Fruit fly (Drosophila melanogaster): Measurements from ENCODE around the gene Pi4KIIIalpha.
A peak's percentile ranks its signal among the peaks of the same experiment; 100 is the strongest.

Pi4KIIIalpha gene

dm6 chrX:2590607-2591006, 34.0 kb upstream of the Pi4KIIIalpha start (continued):
- TF ChIP-seq gt (GFP tag; IDR thresholded peaks at IDR 0.05) (no peak), CG14965 (GFP tag; optimal IDR thresholded peaks at IDR 0.05; ENCODE audit: borderline replicate concordance) (no peak), CoRest (tag; optimal IDR thresholded peaks at IDR 0.05) (no peak), dm (GFP tag; optimal IDR thresholded peaks at IDR 0.05) (no peak), zf30C (GFP tag; optimal IDR thresholded peaks at IDR 0.05) (no peak), Hey (tag; optimal IDR thresholded peaks at IDR 0.05) (peak; percentile 85), CG10543 (GFP tag; optimal IDR thresholded peaks at IDR 0.05) (peak; percentile 57), gce (GFP tag; IDR thresholded peaks at IDR 0.05) (no peak), kni (GFP tag; optimal IDR thresholded peaks at IDR 0.05) (no peak), mirr (GFP tag; optimal IDR thresholded peaks at IDR 0.05) (peak; percentile 39), CG10431 (GFP tag; optimal IDR thresholded peaks at IDR 0.05) (no peak), CG15479 (GFP tag; optimal IDR thresholded peaks at IDR 0.05) (peak; percentile 74), cg (GFP tag; optimal IDR thresholded peaks at IDR 0.05) (peak; percentile 4), CG13296 (GFP tag; optimal IDR thresholded peaks at IDR 0.05) (no peak), CG1602 (GFP tag; optimal IDR thresholded peaks at IDR 0.05) (no peak), sug (tag; optimal IDR thresholded peaks at IDR 0.05) (peak; percentile 78), chif (GFP tag; optimal IDR thresholded peaks at IDR 0.05) (no peak), CG18476 (GFP tag; optimal IDR thresholded peaks at IDR 0.05) (no peak), CG10147 (GFP tag; optimal IDR thresholded peaks at IDR 0.05) (no peak), CG10366 (GFP tag; IDR thresholded peaks at IDR 0.05) (no peak), CG3407 (GFP tag; optimal IDR thresholded peaks at IDR 0.05) (no peak), CG2202 (tag; optimal IDR thresholded peaks at IDR 0.05) (no peak), CG12744 (GFP tag; optimal IDR thresholded peaks at IDR 0.05) (no peak), Gug (GFP tag; IDR thresholded peaks at IDR 0.05) (no peak), CG5953 (GFP tag; IDR thresholded peaks at IDR 0.05) (no peak), CG13624 (GFP tag; optimal IDR thresholded peaks at IDR 0.05) (no peak), wdn (GFP tag; IDR thresholded peaks at IDR 0.05) (no peak), CG11696 (GFP tag; IDR thresholded peaks at IDR 0.05) (no peak), exex (tag; optimal IDR thresholded peaks at IDR 0.05) (peak; percentile 37), toy (GFP tag; IDR thresholded peaks at IDR 0.05) (no peak), cwo (GFP tag; optimal IDR thresholded peaks at IDR 0.05) (peak; percentile 39), wor (GFP tag; IDR thresholded peaks at IDR 0.05) (no peak), CG15011 (GFP tag; optimal IDR thresholded peaks at IDR 0.05) (no peak), Med (GFP tag) (peak; percentile 79), Atf6 (GFP tag; IDR thresholded peaks at IDR 0.05) (0 out of 2 replicates have a peak, but pooled peaks have one; percentile 8), CG18011 (GFP tag; optimal IDR thresholded peaks at IDR 0.05) (no peak), ci (GFP tag; IDR thresholded peaks at IDR 0.05) (0 out of 3 replicates have a peak, but pooled peaks have one; percentile 24), dimm (GFP tag; IDR thresholded peaks at IDR 0.05) (no peak), grn (GFP tag; optimal IDR thresholded peaks at IDR 0.05) (peak; percentile 54), Hmx (GFP tag; optimal IDR thresholded peaks at IDR 0.05) (no peak), vvl (GFP tag; IDR thresholded peaks at IDR 0.05) (no peak), CG6765 (GFP tag; optimal IDR thresholded peaks at IDR 0.05) (no peak)
